Worm (Caenorhabditis elegans) whole organism, young adult: ENCODE results near the gene kel-10.

Source experiments
- C06A6.2 ChIP-seq: fragments of 200-800 bp; sonication (Bioruptor generic); conservative IDR thresholded peaks from 2 replicates; pipeline ENCODE4 v1.3.6; 2022; ENCODE audit warnings: missing genetic modification characterization, missing compliant biosample characterization
- F22D6.2 ChIP-seq: sonication (generic microtip); optimal IDR thresholded peaks from 2 replicates; lab custom pipeline; 2016; ENCODE audit warnings: mild to moderate bottlenecking, missing genetic modification characterization, missing compliant biosample characterization
- F37B4.10 ChIP-seq: fragments of 200-800 bp; sonication (Bioruptor generic); IDR thresholded peaks from 2 replicates; pipeline ENCODE4 v1.3.6; 2022; ENCODE audit warnings: missing genetic modification characterization, missing compliant biosample characterization
- F57A8.1 ChIP-seq: fragments of 200-800 bp; sonication (Bioruptor generic); optimal IDR thresholded peaks from 2 replicates; lab custom pipeline; 2018; ENCODE audit warnings: mild to moderate bottlenecking, missing genetic modification characterization, moderate library complexity, missing compliant biosample characterization
- K11D2.4 ChIP-seq: fragments of 200-800 bp; sonication (Bioruptor generic); IDR thresholded peaks from 2 replicates; pipeline ENCODE4 v1.3.6; 2022; ENCODE audit warnings: missing genetic modification reagents, missing genetic modification characterization, missing compliant biosample characterization
- T26A5.8 ChIP-seq: sonication (generic microtip); optimal IDR thresholded peaks from 2 replicates; lab custom pipeline; 2016; ENCODE audit warnings: missing genetic modification characterization, missing compliant biosample characterization
- Y95B8A.8 ChIP-seq: fragments of 200-800 bp; sonication (Bioruptor generic); IDR thresholded peaks from 2 replicates; pipeline ENCODE4 v1.3.6; 2022; ENCODE audit warnings: missing genetic modification reagents, missing genetic modification characterization, missing compliant biosample characterization
- akir-1 ChIP-seq: fragments of 200-800 bp; sonication (Bioruptor generic); optimal IDR thresholded peaks from 2 replicates; lab custom pipeline; 2018; ENCODE audit warnings: mild to moderate bottlenecking, missing genetic modification characterization, moderate library complexity, missing compliant biosample characterization
- ama-1 ChIP-seq, 3 experiments: fragments of 150-350 bp in 1 of 3; sonication (generic microtip) in 2 of 3; optimal IDR thresholded peaks; 2 replicates each; lab custom pipeline; 2014 to 2018; ENCODE audit warnings: missing biosample characterization in 2 of 3, missing genetic modification characterization in 2 of 3, missing genetic modification reagents in 2 of 3
- aptf-2 ChIP-seq: fragments of 200-800 bp; sonication (Bioruptor generic); conservative IDR thresholded peaks from 2 replicates; pipeline ENCODE4 v1.3.6; 2022; ENCODE audit warnings: missing genetic modification reagents, missing genetic modification characterization, missing compliant biosample characterization
- atf-7 ChIP-seq: sonication (generic microtip); optimal IDR thresholded peaks from 2 replicates; lab custom pipeline; 2017; ENCODE audit warnings: mild to moderate bottlenecking, missing genetic modification characterization, missing compliant biosample characterization
- athp-1 ChIP-seq: sonication (generic microtip); optimal IDR thresholded peaks from 2 replicates; lab custom pipeline; 2017; ENCODE audit warnings: mild to moderate bottlenecking, missing genetic modification characterization, missing compliant biosample characterization
- attf-3 ChIP-seq: fragments of 200-800 bp; sonication (Bioruptor generic); conservative IDR thresholded peaks from 2 replicates; pipeline ENCODE4 v1.3.6; 2022; ENCODE audit warnings: missing genetic modification reagents, missing genetic modification characterization, missing compliant biosample characterization
- attf-6 ChIP-seq: fragments of 200-800 bp; sonication (Bioruptor generic); IDR thresholded peaks from 2 replicates; pipeline ENCODE4 v1.3.6; 2022; ENCODE audit warnings: missing genetic modification reagents, missing genetic modification characterization, missing compliant biosample characterization
- cebp-1 ChIP-seq, 2 experiments: fragments of 200-800 bp in 1 of 2; sonication (Bioruptor generic) in 1 of 2; sonication (generic microtip) in 1 of 2; IDR thresholded peaks in 1 of 2; optimal IDR thresholded peaks in 1 of 2; 2 replicates each; pipeline versions ENCODE4 v1.3.6 to Lab custom; 2017 to 2022; ENCODE audit warnings: missing compliant biosample characterization in 2 of 2, missing genetic modification characterization in 2 of 2, mild to moderate bottlenecking in 1 of 2, missing genetic modification reagents in 1 of 2, moderate library complexity in 1 of 2
- cebp-2 ChIP-seq: fragments of 200-800 bp; sonication (Bioruptor generic); IDR thresholded peaks from 2 replicates; pipeline ENCODE4 v1.3.6; 2022; ENCODE audit warnings: missing genetic modification characterization, missing compliant biosample characterization
- ceh-100 ChIP-seq: fragments of 200-800 bp; sonication (Bioruptor generic); IDR thresholded peaks from 2 replicates; pipeline ENCODE4 v1.3.6; 2022; ENCODE audit warnings: missing genetic modification reagents, missing genetic modification characterization, missing compliant biosample characterization
- dox-1 ChIP-seq: fragments of 200-800 bp; sonication (Bioruptor generic); IDR thresholded peaks from 2 replicates; pipeline ENCODE4 v1.3.6; 2022; ENCODE audit warnings: missing genetic modification reagents, missing genetic modification characterization, missing compliant biosample characterization
- dpff-1 ChIP-seq: sonication (generic microtip); optimal IDR thresholded peaks from 2 replicates; lab custom pipeline; 2017; ENCODE audit warnings: mild to moderate bottlenecking, missing genetic modification characterization, missing compliant biosample characterization
- dpl-1 ChIP-seq: fragments of 150-350 bp; optimal IDR thresholded peaks from 2 replicates; lab custom pipeline; 2014; ENCODE audit warnings: missing biosample characterization, missing genetic modification reagents, missing genetic modification characterization
- egl-44 ChIP-seq: fragments of 200-800 bp; sonication (Bioruptor generic); IDR thresholded peaks from 2 replicates; pipeline ENCODE4 v1.3.6; 2022; ENCODE audit warnings: missing genetic modification reagents, missing genetic modification characterization, missing compliant biosample characterization
- ekl-4 ChIP-seq: fragments of 200-800 bp; sonication (Bioruptor generic); IDR thresholded peaks from 2 replicates; pipeline ENCODE4 v1.3.6; 2022; ENCODE audit warnings: missing genetic modification reagents, missing genetic modification characterization, missing compliant biosample characterization
- ets-4 ChIP-seq: fragments of 200-800 bp; sonication (Bioruptor generic); optimal IDR thresholded peaks from 2 replicates; lab custom pipeline; 2018; ENCODE audit warnings: mild to moderate bottlenecking, missing genetic modification characterization, missing compliant biosample characterization
- gei-17 ChIP-seq: fragments of 200-800 bp; sonication (Bioruptor generic); optimal IDR thresholded peaks from 2 replicates; lab custom pipeline; 2018; ENCODE audit warnings: mild to moderate bottlenecking, missing genetic modification characterization, missing compliant biosample characterization
- hlh-26 ChIP-seq: fragments of 200-800 bp; sonication (Bioruptor generic); conservative IDR thresholded peaks from 2 replicates; pipeline ENCODE4 v1.3.6; 2022; ENCODE audit warnings: missing genetic modification reagents, missing genetic modification characterization, missing compliant biosample characterization
- hmg-1.2 ChIP-seq: fragments of 200-800 bp; sonication (Bioruptor generic); IDR thresholded peaks from 2 replicates; pipeline ENCODE4 v1.3.6; 2022; ENCODE audit warnings: missing genetic modification reagents, missing genetic modification characterization, missing compliant biosample characterization
- lin-26 ChIP-seq: fragments of 200-800 bp; sonication (Bioruptor generic); IDR thresholded peaks from 2 replicates; pipeline ENCODE4 v1.3.6; 2022; ENCODE audit warnings: missing genetic modification reagents, missing genetic modification characterization, missing compliant biosample characterization
- madf-10 ChIP-seq: sonication (generic microtip); optimal IDR thresholded peaks from 2 replicates; lab custom pipeline; 2016; ENCODE audit warnings: mild to moderate bottlenecking, missing genetic modification characterization, missing compliant biosample characterization
- madf-3 ChIP-seq: fragments of 200-800 bp; sonication (Bioruptor generic); IDR thresholded peaks from 2 replicates; pipeline ENCODE4 v1.3.6; 2022; ENCODE audit warnings: missing genetic modification reagents, missing genetic modification characterization, missing compliant biosample characterization
- madf-8 ChIP-seq: fragments of 200-800 bp; sonication (Bioruptor generic); conservative IDR thresholded peaks from 2 replicates; pipeline ENCODE4 v1.3.6; 2022; ENCODE audit warnings: missing genetic modification reagents, missing genetic modification characterization, missing compliant biosample characterization
- nfyb-1 ChIP-seq: fragments of 200-800 bp; sonication (Bioruptor generic); IDR thresholded peaks from 2 replicates; pipeline ENCODE4 v1.3.6; 2022; ENCODE audit warnings: missing genetic modification reagents, missing genetic modification characterization, missing compliant biosample characterization
- nhr-90 ChIP-seq: sonication (generic microtip); optimal IDR thresholded peaks from 2 replicates; lab custom pipeline; 2016; ENCODE audit warnings: missing genotype, mild to moderate bottlenecking, missing genetic modification characterization, missing compliant biosample characterization
- pbrm-1 ChIP-seq: fragments of 200-800 bp; sonication (Bioruptor generic); IDR thresholded peaks from 2 replicates; pipeline ENCODE4 v1.3.6; 2022; ENCODE audit warnings: missing genetic modification reagents, missing genetic modification characterization, missing compliant biosample characterization
- pha-4 ChIP-seq: fragments of 150-350 bp; sonication (generic microtip); optimal IDR thresholded peaks from 2 replicates; lab custom pipeline; 2014; ENCODE audit warnings: missing biosample characterization, missing genetic modification reagents, missing genetic modification characterization
- repo-1 ChIP-seq: sonication (generic microtip); optimal IDR thresholded peaks from 2 replicates; lab custom pipeline; 2017; ENCODE audit warnings: mild to moderate bottlenecking, missing genetic modification characterization, missing compliant biosample characterization
- sea-2 ChIP-seq: fragments of 200-800 bp; sonication (Bioruptor generic); IDR thresholded peaks from 2 replicates; pipeline ENCODE4 v1.3.6; 2022; ENCODE audit warnings: missing genetic modification characterization, missing compliant biosample characterization
- somi-1 ChIP-seq: fragments of 200-800 bp; sonication (Bioruptor generic); optimal IDR thresholded peaks from 2 replicates; lab custom pipeline; 2018; ENCODE audit warnings: mild to moderate bottlenecking, missing genetic modification characterization, missing compliant biosample characterization
- sptf-2 ChIP-seq: fragments of 200-800 bp; sonication (Bioruptor generic); optimal IDR thresholded peaks from 2 replicates; lab custom pipeline; 2018; ENCODE audit warnings: mild to moderate bottlenecking, missing genetic modification characterization, missing compliant biosample characterization
- unc-130 ChIP-seq: sonication (generic microtip); optimal IDR thresholded peaks from 2 replicates; lab custom pipeline; 2016; ENCODE audit warnings: missing genetic modification reagents, missing genetic modification characterization, missing compliant biosample characterization
- ztf-25 ChIP-seq: fragments of 200-800 bp; sonication (Bioruptor generic); IDR thresholded peaks from 2 replicates; pipeline ENCODE4 v1.3.6; 2022; ENCODE audit warnings: missing genetic modification reagents, missing genetic modification characterization, missing compliant biosample characterization
- ztf-3 ChIP-seq: fragments of 200-800 bp; sonication (Bioruptor generic); optimal IDR thresholded peaks from 2 replicates; lab custom pipeline; 2018; ENCODE audit warnings: mild to moderate bottlenecking, missing genetic modification characterization, missing compliant biosample characterization
- ztf-6 ChIP-seq: fragments of 200-800 bp; sonication (Bioruptor generic); IDR thresholded peaks from 2 replicates; pipeline ENCODE4 v1.3.6; 2022; ENCODE audit warnings: missing genetic modification reagents, missing genetic modification characterization, missing compliant biosample characterization

The kel-10 gene

ce11 chrIII:10132495-10133450, 31.5 kb upstream of the kel-10 start (continued):
- TF ChIP-seq ama-1 (optimal IDR thresholded peaks at IDR 0.05; lab: Kevin White, UChicago) (no peak), ama-1 (GFP tag; optimal IDR thresholded peaks at IDR 0.05; lab: Kevin White, UChicago) (no peak), atf-7 (tag; lab: Kevin White, UChicago) (no peak), F37B4.10 (GFP tag; lab: Robert Waterston, UW) (no peak), ekl-4 (GFP tag; lab: Robert Waterston, UW) (no peak), ztf-25 (GFP tag; lab: Robert Waterston, UW) (no peak), T26A5.8 (tag; lab: Kevin White, UChicago) (no peak), unc-130 (GFP tag; lab: Kevin White, UChicago) (no peak), Y95B8A.8 (no peak), cebp-1 (GFP tag; IDR thresholded peaks at IDR 0.05; lab: Robert Waterston, UW) (no peak), cebp-1 (tag; optimal IDR thresholded peaks at IDR 0.05; lab: Kevin White, UChicago) (peak; percentile 41), ets-4 (no peak), hlh-26 (GFP tag; lab: Robert Waterston, UW) (no peak), madf-10 (tag; lab: Kevin White, UChicago) (no peak)

DNA sequence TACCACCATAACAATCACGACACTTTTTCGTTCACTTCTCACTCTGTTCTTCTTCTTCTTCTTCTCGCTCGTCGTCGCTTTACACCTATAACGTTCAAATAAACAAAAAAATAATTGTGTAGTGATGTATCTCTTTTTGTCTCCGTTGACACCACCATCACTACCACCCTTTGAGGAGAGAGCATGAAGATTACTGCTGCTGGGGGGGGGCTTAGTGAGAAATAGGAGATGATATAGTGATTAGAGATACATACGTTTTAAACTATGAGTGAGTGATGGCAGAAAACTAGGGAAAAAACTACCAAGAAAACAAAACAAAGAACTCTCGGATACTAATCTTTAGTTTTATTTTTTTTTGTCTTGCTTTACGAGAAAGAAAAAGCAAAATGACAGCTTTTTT, 25.1 kb upstream of the kel-10 start:
- TF ChIP-seq pha-4 (tag; lab: Kevin White, UChicago) (no peak), ceh-100 (GFP tag; lab: Robert Waterston, UW) (no peak), repo-1 (tag; lab: Kevin White, UChicago) (no peak), attf-6 (GFP tag; lab: Robert Waterston, UW) (no peak), aptf-2 (GFP tag; lab: Robert Waterston, UW) (no peak), nfyb-1 (GFP tag; lab: Robert Waterston, UW) (no peak), sptf-2 (GFP tag; lab: Kevin White, UChicago) (no peak), dpl-1 (GFP tag; lab: Kevin White, UChicago) (no peak), gei-17 (GFP tag; lab: Kevin White, UChicago) (no peak), ztf-6 (GFP tag; lab: Robert Waterston, UW) (no peak), madf-10 (tag; lab: Kevin White, UChicago) (no peak), madf-8 (GFP tag; lab: Robert Waterston, UW) (no peak), F57A8.1 (GFP tag; lab: Kevin White, UChicago) (no peak), cebp-2 (GFP tag; lab: Robert Waterston, UW) (no peak), pbrm-1 (no peak)

DNA sequence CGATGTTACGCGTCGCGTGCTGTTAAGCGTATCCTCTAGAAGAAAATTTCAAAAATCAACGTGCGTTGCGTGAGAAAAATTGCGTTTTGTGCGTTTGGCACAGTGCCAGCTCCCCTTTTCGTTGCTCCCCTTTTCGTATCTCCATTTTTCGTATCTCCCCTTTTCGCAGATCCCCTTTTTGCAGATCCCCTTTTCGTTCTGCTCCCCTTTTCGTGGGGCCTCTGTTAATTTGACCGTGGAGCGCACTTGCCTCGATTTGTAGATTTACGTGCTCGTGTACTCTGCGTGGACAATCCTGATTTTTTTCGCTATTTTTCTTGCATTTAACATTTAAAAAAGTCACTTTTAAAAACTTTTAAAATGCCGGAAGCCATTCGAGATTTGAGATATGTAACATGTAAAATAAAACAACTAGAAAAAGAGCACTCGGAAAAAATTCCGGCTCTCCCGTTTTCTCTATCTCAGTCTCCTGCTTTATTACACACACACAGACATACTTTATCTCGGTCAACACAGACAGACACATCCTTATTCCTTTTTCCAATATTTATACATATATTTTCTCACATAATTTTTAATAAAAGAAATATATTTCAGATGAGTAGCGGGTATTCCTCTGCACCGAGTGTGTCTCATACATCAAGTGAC, 22.5 kb upstream of the kel-10 start, which contains the start of gene ttll-4:
Gene ttll-4, plus strand, starts transcription at position 598 of the 648 bp plus-strand sequence.
- TF ChIP-seq nhr-90 (tag; lab: Kevin White, UChicago) (no peak), dpff-1 (tag; lab: Kevin White, UChicago) (no peak), sea-2 (GFP tag; lab: Robert Waterston, UW) (no peak), lin-26 (GFP tag; lab: Robert Waterston, UW) (no peak), egl-44 (0 out of 2 replicates have a peak, but pooled peaks have one; percentile 16), ztf-3 (GFP tag; lab: Kevin White, UChicago) (no peak), F22D6.2 (no peak), attf-3 (peak; percentile 48; the same call in 1 of the 2 replicates), nfyb-1 (GFP tag; lab: Robert Waterston, UW) (no peak), ztf-6 (GFP tag; lab: Robert Waterston, UW) (no peak), somi-1 (GFP tag; lab: Kevin White, UChicago) (no peak), C06A6.2 (GFP tag; lab: Robert Waterston, UW) (peak; percentile 60; the same call in 1 of the 2 replicates), K11D2.4 (GFP tag; lab: Robert Waterston, UW) (no peak), dox-1 (GFP tag; lab: Robert Waterston, UW) (peak; percentile 81), akir-1 (no peak), hmg-1.2 (GFP tag; lab: Robert Waterston, UW) (no peak; the same call in 1 of the 2 replicates), aptf-2 (GFP tag; lab: Robert Waterston, UW) (no peak), T26A5.8 (tag; lab: Kevin White, UChicago) (no peak), madf-3 (0 out of 2 replicates have a peak, but pooled peaks have one; percentile 75), cebp-2 (GFP tag; lab: Robert Waterston, UW) (no peak), athp-1 (tag; lab: Kevin White, UChicago) (no peak)
